Fruit fly (Drosophila melanogaster) ovary, adult (tissue): ENCODE data around the gene mthl1.

Experiments used
- CG17801 ChIP-seq: fragments of 200-800 bp; optimal IDR thresholded peaks from 2 replicates; lab custom pipeline; 2019; ENCODE audit warnings: missing biosample characterization, mild to moderate bottlenecking, missing genetic modification characterization, moderate library complexity; ENCODE audit not compliant: partially characterized antibody

The mthl1 gene

dm6 chrX:16624519-16624918 lies 16.2 kb upstream of the mthl1 start:
- no peak for TF ChIP-seq CG17801 (GFP tag; lab: Kevin White, UChicago)

- no peak for TF ChIP-seq CG17801 (GFP tag; lab: Kevin White, UChicago)
Observed at dm6 chrX:16632135-16632534, 8.6 kb upstream of the mthl1 start, which contains the start of gene CG9777. Gene CG9777, minus strand, starts transcription at chrX:16632235.

- no peak for TF ChIP-seq CG17801 (GFP tag; lab: Kevin White, UChicago)
Observed at dm6 chrX:16633181-16633957, 7.4 kb upstream of the mthl1 start.

- TF ChIP-seq CG17801 (GFP tag; lab: Kevin White, UChicago), result no peak
Observed at dm6 chrX:16637106-16637590, 3.6 kb upstream of the mthl1 start, which contains the start of gene Rok. Gene Rok, minus strand, starts transcription at chrX:16637414.

- TF ChIP-seq CG17801 (GFP tag; lab: Kevin White, UChicago), result peak; percentile 89
Observed at dm6 chrX:16637594-16638485, 2.9 kb upstream of the mthl1 start, which contains the start of gene RpS19a. Gene RpS19a, plus strand, starts transcription at chrX:16637894.

dm6 chrX:16641101-16641420 lies 293 bp downstream of the mthl1 start:
- TF ChIP-seq CG17801 (GFP tag; lab: Kevin White, UChicago), result no peak

- TF ChIP-seq CG17801 (GFP tag; lab: Kevin White, UChicago), result no peak
Observed at dm6 chrX:16643363-16643946, 2.7 kb downstream of the mthl1 start.

- TF ChIP-seq CG17801 (GFP tag; lab: Kevin White, UChicago), result no peak
Observed at dm6 chrX:16644535-16645131, 3.9 kb downstream of the mthl1 start.

dm6 chrX:16645472-16645871 lies 4.7 kb downstream of the mthl1 start:
- TF ChIP-seq CG17801 (GFP tag; lab: Kevin White, UChicago), result no peak

dm6 chrX:16647092-16647632 lies 6.4 kb downstream of the mthl1 start:
- no peak for TF ChIP-seq CG17801 (GFP tag; lab: Kevin White, UChicago)

- no peak for TF ChIP-seq CG17801 (GFP tag; lab: Kevin White, UChicago)
Observed at dm6 chrX:16647737-16648434, 7.1 kb downstream of the mthl1 start.

dm6 chrX:16648435-16648781 lies 7.6 kb downstream of the mthl1 start:
- TF ChIP-seq CG17801 (GFP tag; lab: Kevin White, UChicago), result no peak

- no peak for TF ChIP-seq CG17801 (GFP tag; lab: Kevin White, UChicago)
Observed at dm6 chrX:16650078-16651063, 9.6 kb downstream of the mthl1 start.
